Worm (Caenorhabditis elegans) whole organism, L1 larva: Measurements from ENCODE around the gene nlg-1.

Experiments used
- aha-1 ChIP-seq: fragments of 150-350 bp; optimal IDR thresholded peaks from 2 replicates; lab custom pipeline; 2014; ENCODE audit warnings: missing biosample characterization, missing genetic modification characterization
- aly-2 ChIP-seq: fragments of 150-350 bp; optimal IDR thresholded peaks from 2 replicates; lab custom pipeline; 2014; ENCODE audit warnings: missing biosample characterization, missing genetic modification characterization
- nhr-90 ChIP-seq: sonication (generic microtip); optimal IDR thresholded peaks from 2 replicates; lab custom pipeline; 2016; ENCODE audit warnings: mild to moderate bottlenecking, missing genetic modification characterization, missing compliant biosample characterization; ENCODE audit not compliant: poor library complexity
- unc-98 ChIP-seq: fragments of 200-800 bp; sonication (Bioruptor generic); IDR thresholded peaks from 2 replicates; pipeline ENCODE4 v1.3.6; 2022; ENCODE audit warnings: missing genetic modification characterization, missing compliant biosample characterization

ce11 chrX:13589735-13590134 lies 41.2 kb downstream of the nlg-1 start, which contains the start of gene col-9:
- TF ChIP-seq nhr-90 (tag; lab: Kevin White, UChicago) = no peak
- TF ChIP-seq aha-1 = no peak
- no peak for TF ChIP-seq unc-98
- no peak for TF ChIP-seq aly-2 (tag; lab: Kevin White, UChicago)
